Worm (Caenorhabditis elegans) whole organism, L1 larva: ENCODE data around the gene ZK131.11.
A peak's percentile ranks its signal among the peaks of the same experiment; 100 is the strongest.

Experiments used
- C04F5.9 ChIP-seq: sonication (generic microtip); optimal IDR thresholded peaks from 2 replicates; lab custom pipeline; 2016; ENCODE audit warnings: missing genetic modification characterization, missing compliant biosample characterization
- C16A3.4 ChIP-seq: fragments of 150-350 bp; optimal IDR thresholded peaks from 2 replicates; lab custom pipeline; 2014; ENCODE audit warnings: missing biosample characterization, missing genetic modification characterization
- F16B12.6 ChIP-seq: fragments of 150-350 bp; optimal IDR thresholded peaks from 2 replicates; lab custom pipeline; 2014; ENCODE audit warnings: missing biosample characterization, missing genetic modification characterization
- alr-1 ChIP-seq: fragments of 200-800 bp; sonication (Bioruptor generic); optimal IDR thresholded peaks from 2 replicates; lab custom pipeline; 2018; ENCODE audit warnings: borderline replicate concordance, mild to moderate bottlenecking, missing genetic modification characterization, missing compliant biosample characterization
- ceh-63 ChIP-seq: fragments of 200-800 bp; sonication (Bioruptor generic); optimal IDR thresholded peaks from 2 replicates; lab custom pipeline; 2018; ENCODE audit warnings: mild to moderate bottlenecking, missing genetic modification characterization, missing compliant biosample characterization
- ceh-90 ChIP-seq: sonication (generic microtip); optimal IDR thresholded peaks from 2 replicates; lab custom pipeline; 2016; ENCODE audit warnings: missing genetic modification characterization, missing compliant biosample characterization
- efl-1 ChIP-seq, 4 experiments: fragments of 150-350 bp; optimal IDR thresholded peaks in 3 of 4; peaks in 1 of 4; 1 replicate in 1 of 4; 2 replicates in 3 of 4; lab custom pipeline; 2014; ENCODE audit warnings: missing biosample characterization in 2 of 4, missing genetic modification characterization in 2 of 4, missing genetic modification reagents in 2 of 4
- elt-2 ChIP-seq: sonication (generic microtip); optimal IDR thresholded peaks from 2 replicates; lab custom pipeline; 2016; ENCODE audit warnings: missing genetic modification characterization, mild to moderate bottlenecking, inconsistent platforms, missing compliant biosample characterization, missing genetic modification reagents
- elt-3 ChIP-seq, 6 experiments: fragments of 150-350 bp in 1 of 6; sonication (generic microtip); optimal IDR thresholded peaks; 2 replicates each; lab custom pipeline; 2017 to 2018; ENCODE audit warnings: missing biosample characterization in 6 of 6, missing genetic modification characterization in 6 of 6, inconsistent platforms in 1 of 6
- grh-1 ChIP-seq: fragments of 200-800 bp; sonication (Bioruptor generic); IDR thresholded peaks from 2 replicates; pipeline ENCODE4 v1.3.6; 2022; ENCODE audit warnings: missing genetic modification reagents, missing genetic modification characterization, missing compliant biosample characterization
- hlh-17 ChIP-seq: fragments of 200-800 bp; sonication (Bioruptor generic); optimal IDR thresholded peaks from 2 replicates; lab custom pipeline; 2018; ENCODE audit warnings: missing genetic modification characterization, mild to moderate bottlenecking, missing compliant biosample characterization, moderate library complexity, borderline replicate concordance
- hpl-2 ChIP-seq: fragments of 150-350 bp; optimal IDR thresholded peaks from 2 replicates; lab custom pipeline; 2014; ENCODE audit warnings: missing biosample characterization, missing genetic modification reagents, missing genetic modification characterization
- lin-14 ChIP-seq: fragments of 200-800 bp; sonication (Bioruptor generic); optimal IDR thresholded peaks from 2 replicates; lab custom pipeline; 2018; ENCODE audit warnings: mild to moderate bottlenecking, missing genetic modification characterization, moderate library complexity, missing compliant biosample characterization
- lin-15B ChIP-seq: fragments of 150-350 bp; sonication (generic microtip); optimal IDR thresholded peaks from 3 replicates; lab custom pipeline; 2014; ENCODE audit warnings: missing biosample characterization, missing genetic modification characterization
- lin-35 ChIP-seq, 2 experiments: fragments of 150-350 bp; optimal IDR thresholded peaks; 2 replicates each; lab custom pipeline; 2014; ENCODE audit warnings: missing biosample characterization in 2 of 2, missing genetic modification characterization in 2 of 2, missing genetic modification reagents in 2 of 2
- lin-39 ChIP-seq: fragments of 150-350 bp; optimal IDR thresholded peaks from 2 replicates; lab custom pipeline; 2014; ENCODE audit warnings: missing biosample characterization, missing genetic modification reagents, missing genetic modification characterization
- lir-3 ChIP-seq: sonication (generic microtip); optimal IDR thresholded peaks from 2 replicates; lab custom pipeline; 2016; ENCODE audit warnings: mild to moderate bottlenecking, missing genetic modification characterization, moderate library complexity, missing compliant biosample characterization; ENCODE audit not compliant: poor library complexity
- lsy-2 ChIP-seq, 2 experiments: fragments of 150-350 bp; optimal IDR thresholded peaks; 2 replicates each; lab custom pipeline; 2014; ENCODE audit warnings: missing biosample characterization in 2 of 2, missing genetic modification characterization in 2 of 2
- mdl-1 ChIP-seq, 2 experiments: fragments of 150-350 bp; optimal IDR thresholded peaks; 2 replicates each; lab custom pipeline; 2014 to 2017; ENCODE audit warnings: missing biosample characterization in 2 of 2, missing genetic modification characterization in 2 of 2, inconsistent platforms in 1 of 2
- mef-2 ChIP-seq: fragments of 150-350 bp; optimal IDR thresholded peaks from 2 replicates; lab custom pipeline; 2014; ENCODE audit warnings: missing biosample characterization, missing genetic modification characterization
- mep-1 ChIP-seq: fragments of 150-350 bp; optimal IDR thresholded peaks from 2 replicates; lab custom pipeline; 2014; ENCODE audit warnings: missing biosample characterization, missing genetic modification characterization
- nhr-11 ChIP-seq: fragments of 150-350 bp; optimal IDR thresholded peaks from 2 replicates; lab custom pipeline; 2014; ENCODE audit warnings: missing biosample characterization, missing genetic modification characterization
- nhr-19 ChIP-seq: fragments of 200-800 bp; sonication (Bioruptor generic); conservative IDR thresholded peaks from 2 replicates; pipeline ENCODE4 v1.3.6; 2022; ENCODE audit warnings: missing genetic modification characterization, missing compliant biosample characterization
- nhr-47 ChIP-seq: sonication (generic microtip); optimal IDR thresholded peaks from 2 replicates; lab custom pipeline; 2016; ENCODE audit warnings: mild to moderate bottlenecking, missing genetic modification characterization, moderate library complexity, missing compliant biosample characterization
- nhr-71 ChIP-seq: sonication (generic microtip); optimal IDR thresholded peaks from 2 replicates; lab custom pipeline; 2016; ENCODE audit warnings: mild to moderate bottlenecking, missing genetic modification characterization, moderate library complexity, missing compliant biosample characterization
- nhr-84 ChIP-seq: sonication (generic microtip); optimal IDR thresholded peaks from 2 replicates; lab custom pipeline; 2017; ENCODE audit warnings: missing biosample characterization, missing genetic modification characterization
- nhr-85 ChIP-seq: sonication (generic microtip); peaks from one replicate; lab custom pipeline; 2016; ENCODE audit warnings: missing genetic modification characterization, inconsistent platforms, missing compliant biosample characterization
- nhr-90 ChIP-seq: sonication (generic microtip); optimal IDR thresholded peaks from 2 replicates; lab custom pipeline; 2016; ENCODE audit warnings: mild to moderate bottlenecking, missing genetic modification characterization, missing compliant biosample characterization; ENCODE audit not compliant: poor library complexity
- pag-3 ChIP-seq: sonication (generic microtip); optimal IDR thresholded peaks from 2 replicates; lab custom pipeline; 2017; ENCODE audit warnings: missing genetic modification characterization, mild to moderate bottlenecking, missing compliant biosample characterization, antibody characterized with exemption, borderline replicate concordance; ENCODE audit not compliant: insufficient read depth
- pax-3 ChIP-seq: fragments of 200-800 bp; sonication (Bioruptor generic); optimal IDR thresholded peaks from 2 replicates; lab custom pipeline; 2018; ENCODE audit warnings: mild to moderate bottlenecking, missing genetic modification characterization, moderate library complexity, missing compliant biosample characterization
- pqm-1 ChIP-seq: sonication (generic microtip); optimal IDR thresholded peaks from 3 replicates; lab custom pipeline; 2017; ENCODE audit warnings: missing biosample characterization, missing genetic modification characterization
- rnt-1 ChIP-seq: sonication (generic microtip); optimal IDR thresholded peaks from 2 replicates; lab custom pipeline; 2016; ENCODE audit warnings: mild to moderate bottlenecking, missing genetic modification characterization, moderate library complexity, missing compliant biosample characterization
- sox-4 ChIP-seq: sonication (generic microtip); optimal IDR thresholded peaks from 2 replicates; lab custom pipeline; 2016; ENCODE audit warnings: missing genetic modification characterization, missing compliant biosample characterization
- tbx-2 ChIP-seq: sonication (generic microtip); optimal IDR thresholded peaks from 2 replicates; lab custom pipeline; 2016; ENCODE audit warnings: missing genetic modification characterization, missing compliant biosample characterization
- tlp-1 ChIP-seq: fragments of 150-350 bp; optimal IDR thresholded peaks from 2 replicates; lab custom pipeline; 2014; ENCODE audit warnings: missing biosample characterization, missing genetic modification characterization
- unc-130 ChIP-seq: fragments of 150-350 bp; optimal IDR thresholded peaks from 2 replicates; lab custom pipeline; 2017; ENCODE audit warnings: missing biosample characterization, missing genetic modification characterization, inconsistent platforms
- unc-62 ChIP-seq: fragments of 150-350 bp; optimal IDR thresholded peaks from 2 replicates; lab custom pipeline; 2014; ENCODE audit warnings: missing biosample characterization, missing genetic modification reagents, missing genetic modification characterization
- unc-86 ChIP-seq: sonication (generic microtip); optimal IDR thresholded peaks from 2 replicates; lab custom pipeline; 2016; ENCODE audit warnings: missing genetic modification characterization, missing compliant biosample characterization
- xbp-1 ChIP-seq: sonication (generic microtip); optimal IDR thresholded peaks from 2 replicates; lab custom pipeline; 2016; ENCODE audit warnings: missing genetic modification characterization, missing compliant biosample characterization
- zag-1 ChIP-seq: fragments of 150-350 bp; optimal IDR thresholded peaks from 2 replicates; lab custom pipeline; 2014; ENCODE audit warnings: missing biosample characterization, missing genetic modification characterization

ZK131.11 gene

DNA sequence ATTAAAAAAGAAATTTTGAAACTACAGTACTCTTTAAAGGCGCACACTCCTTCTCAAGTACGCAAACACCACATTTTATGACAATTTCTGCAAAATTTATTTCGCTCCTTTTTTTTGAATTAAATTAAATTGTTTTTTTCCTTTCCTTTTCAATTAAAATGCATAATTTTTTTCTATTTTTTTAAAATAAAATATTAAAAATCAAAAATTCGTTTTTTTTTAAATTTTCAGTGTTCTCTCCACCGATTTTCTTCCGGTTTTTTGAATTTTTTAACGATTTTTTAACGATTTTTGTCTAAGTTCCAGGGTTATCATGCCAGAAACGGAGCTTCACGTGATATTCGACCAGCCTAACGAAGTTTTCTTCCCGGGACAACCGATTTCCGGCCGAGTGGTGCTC, 33.9 kb upstream of the ZK131.11 start, which contains the start of gene arrd-13:
Gene arrd-13, plus strand, starts transcription at position 301 of the 400 bp plus-strand sequence.
- TF ChIP-seq ceh-63 (GFP tag; lab: Kevin White, UChicago) (no peak), F16B12.6 (no peak), C04F5.9 (tag; lab: Kevin White, UChicago) (no peak), mdl-1 (tag; optimal IDR thresholded peaks at IDR 0.05; lab: Kevin White, UChicago) (no peak), hlh-17 (GFP tag; lab: Kevin White, UChicago) (no peak), pax-3 (tag; lab: Kevin White, UChicago) (no peak), pqm-1 (tag; lab: Kevin White, UChicago) (no peak), mep-1 (tag; lab: Kevin White, UChicago) (no peak), pag-3 (tag; lab: Kevin White, UChicago) (no peak), lin-35 (GFP tag; optimal IDR thresholded peaks at IDR 0.05; lab: Kevin White, UChicago) (no peak), lir-3 (tag; lab: Kevin White, UChicago) (no peak), C16A3.4 (tag; lab: Kevin White, UChicago) (no peak), nhr-11 (tag; lab: Kevin White, UChicago) (no peak), unc-86 (tag; lab: Kevin White, UChicago) (no peak), tbx-2 (tag; lab: Kevin White, UChicago) (no peak), unc-62 (GFP tag; lab: Kevin White, UChicago) (no peak), lin-14 (GFP tag; lab: Kevin White, UChicago) (no peak)
- TF ChIP-seq, all 84 proteins: peak for 0

DNA sequence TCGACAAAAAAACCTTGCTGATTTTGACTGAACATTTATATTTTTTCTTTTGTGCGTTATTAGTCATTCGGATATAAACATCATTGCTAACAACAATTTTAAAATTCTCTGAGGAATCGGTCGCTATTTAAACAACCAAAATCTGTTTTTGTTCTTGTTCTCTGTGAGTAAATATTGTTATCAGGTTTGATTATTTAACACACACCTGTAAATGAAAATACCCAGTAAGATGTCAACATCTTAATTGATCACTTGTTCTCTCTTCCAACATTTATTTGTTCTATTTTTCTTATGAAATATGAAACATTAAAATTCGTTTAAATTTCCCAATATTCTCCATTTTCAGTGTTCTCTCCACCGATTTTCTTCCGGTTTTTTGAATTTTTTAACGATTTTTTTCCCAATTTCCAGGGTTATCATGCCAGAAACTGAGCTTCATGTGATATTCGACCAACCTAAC, 29.0 kb upstream of the ZK131.11 start, which contains the start of gene arrd-11:
Gene arrd-11, plus strand, starts transcription at position 410 of the 460 bp plus-strand sequence.
- no peak for TF ChIP-seq mep-1 (tag; lab: Kevin White, UChicago)
- no peak for TF ChIP-seq zag-1
- TF ChIP-seq nhr-84, result no peak
- no peak for TF ChIP-seq lin-15B (tag; lab: Kevin White, UChicago)
- no peak for TF ChIP-seq mef-2 (tag; lab: Kevin White, UChicago)

DNA sequence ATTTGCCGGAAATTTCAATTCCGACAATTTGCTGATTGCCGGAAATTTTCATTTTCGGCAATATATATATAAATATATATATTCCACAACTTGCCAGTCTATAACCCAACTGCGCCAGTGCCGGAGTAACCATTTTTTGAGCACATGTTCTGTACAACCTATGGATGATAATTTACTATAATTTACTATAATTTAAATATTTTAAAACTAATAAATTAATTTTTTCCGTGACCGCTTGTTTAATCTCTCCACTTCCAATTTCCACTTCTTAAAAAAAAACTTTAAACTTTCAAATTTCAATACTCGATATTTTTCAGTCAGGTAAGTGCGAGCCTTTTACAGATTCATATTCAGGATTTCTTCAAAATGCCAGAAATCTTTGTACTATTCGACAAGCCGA, 26.1 kb upstream of the ZK131.11 start, which contains the start of gene arrd-12:
Gene arrd-12, plus strand, starts transcription at position 301 of the 400 bp plus-strand sequence.
- no peak for TF ChIP-seq lin-39 (tag; lab: Kevin White, UChicago)
- TF ChIP-seq nhr-19 (GFP tag; lab: Robert Waterston, UW), result no peak

DNA sequence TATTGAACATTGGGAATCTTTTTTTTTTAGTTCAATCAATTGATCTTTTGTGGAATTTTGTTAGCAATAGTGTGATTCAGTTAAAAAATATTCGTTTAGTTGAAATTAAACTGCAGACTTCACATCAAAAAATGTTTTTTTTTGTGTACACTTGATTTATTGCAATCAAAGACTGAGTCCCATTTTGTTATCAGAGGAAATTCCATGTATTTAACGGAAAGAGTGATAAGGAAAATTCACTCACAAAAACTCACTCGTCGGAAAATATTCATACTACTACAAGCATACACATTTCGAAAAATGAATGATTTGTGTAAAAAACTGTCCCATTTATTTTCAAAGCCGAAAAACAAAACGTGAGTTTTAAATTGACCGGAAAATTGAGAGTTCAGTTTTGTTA, 20.7 kb upstream of the ZK131.11 start, which contains the start of gene C01B9.1:
Gene C01B9.1, plus strand, starts transcription at position 241 of the 400 bp plus-strand sequence.
- TF ChIP-seq ceh-90 (tag; lab: Kevin White, UChicago) (no peak), elt-2 (peak; percentile 52), lin-15B (tag; lab: Kevin White, UChicago) (no peak), rnt-1 (tag; lab: Kevin White, UChicago) (no peak), lin-35 (GFP tag; optimal IDR thresholded peaks at IDR 0.05; lab: Kevin White, UChicago) (peak in 1 of 2 experiments; percentile 8), unc-130 (tag; lab: Kevin White, UChicago) (no peak), grh-1 (GFP tag; lab: Robert Waterston, UW) (no peak), elt-3 (tag; optimal IDR thresholded peaks at IDR 0.05; lab: Kevin White, UChicago) (no peak), nhr-71 (no peak), nhr-85 (tag; lab: Kevin White, UChicago) (no peak), lin-14 (GFP tag; lab: Kevin White, UChicago) (no peak)

DNA sequence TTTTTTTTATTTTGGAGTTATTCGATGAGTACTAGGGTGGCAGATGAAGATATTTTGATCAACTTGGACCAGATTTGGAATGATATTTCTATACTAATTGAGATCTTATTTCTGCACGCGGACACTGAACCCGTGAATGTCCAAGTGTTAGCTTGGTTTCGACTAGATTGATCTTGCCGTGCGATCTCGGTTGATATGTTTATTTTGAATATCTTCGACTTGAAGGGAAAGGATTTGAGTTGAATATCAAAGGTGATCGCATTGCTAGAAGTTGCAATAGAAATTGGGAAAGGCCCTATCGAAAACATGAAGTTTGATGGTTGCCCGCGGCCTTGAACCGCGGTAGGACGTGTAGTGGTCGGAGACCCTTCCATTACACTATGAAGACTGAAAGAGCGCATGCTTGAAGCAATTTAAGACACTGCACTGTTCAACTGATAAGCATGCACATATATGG, 11.2 kb upstream of the ZK131.11 start:
- TF ChIP-seq nhr-90, result no peak
- no peak for TF ChIP-seq nhr-47
- TF ChIP-seq sox-4 (tag; lab: Kevin White, UChicago), result no peak
- TF ChIP-seq hpl-2 (GFP tag; lab: Kevin White, UChicago), result no peak
- TF ChIP-seq pag-3 (tag; lab: Kevin White, UChicago), result no peak
- no peak for TF ChIP-seq unc-86 (tag; lab: Kevin White, UChicago)
- TF ChIP-seq lin-39 (tag; lab: Kevin White, UChicago), result no peak
- TF ChIP-seq xbp-1 (tag; lab: Kevin White, UChicago), result no peak
- no peak for TF ChIP-seq tlp-1
- TF ChIP-seq alr-1 (tag; lab: Kevin White, UChicago), result no peak
- no peak for TF ChIP-seq tbx-2 (tag; lab: Kevin White, UChicago)
- TF ChIP-seq elt-3 (tag; optimal IDR thresholded peaks at IDR 0.05; lab: Kevin White, UChicago), result no peak
- no peak for TF ChIP-seq hlh-17 (GFP tag; lab: Kevin White, UChicago)
- no peak for TF ChIP-seq efl-1 (optimal IDR thresholded peaks at IDR 0.05; lab: Kevin White, UChicago)
- peak in 1 of 2 experiments; percentile 28 for TF ChIP-seq efl-1 (GFP tag; optimal IDR thresholded peaks at IDR 0.05 in 1 of 2; lab: Kevin White, UChicago)
- TF ChIP-seq ceh-90 (tag; lab: Kevin White, UChicago), result no peak
- peak in 1 of 2 experiments; percentile 35 for TF ChIP-seq lsy-2 (tag; optimal IDR thresholded peaks at IDR 0.05; lab: Kevin White, UChicago)
- no peak for TF ChIP-seq lin-15B (tag; lab: Kevin White, UChicago)
- peak; percentile 54 for TF ChIP-seq elt-2
- peak in 1 of 2 experiments; percentile 39 for TF ChIP-seq lin-35 (GFP tag; optimal IDR thresholded peaks at IDR 0.05; lab: Kevin White, UChicago)
- no peak for TF ChIP-seq nhr-84
- TF ChIP-seq, all 84 proteins: peak for 4
